Worm (Caenorhabditis elegans) whole organism, mixed stage, embryonic: ENCODE measurements around the gene nex-3.

Experiments used
- ceh-43 ChIP-seq: fragments of 200-800 bp; sonication (Bioruptor generic); optimal IDR thresholded peaks from 2 replicates; lab custom pipeline; 2018; ENCODE audit warnings: mild to moderate bottlenecking, missing genetic modification characterization, moderate library complexity, missing compliant biosample characterization
- elt-1 ChIP-seq: sonication (generic microtip); optimal IDR thresholded peaks from 2 replicates; lab custom pipeline; 2017; ENCODE audit warnings: missing genetic modification characterization, mild to moderate bottlenecking, missing compliant biosample characterization, antibody characterized with exemption, moderate library complexity, borderline replicate concordance; ENCODE audit not compliant: insufficient read depth
- lin-13 ChIP-seq: fragments of 150-350 bp; optimal IDR thresholded peaks from 2 replicates; lab custom pipeline; 2014; ENCODE audit warnings: missing biosample characterization, missing genetic modification characterization
- mab-5 ChIP-seq: fragments of 150-350 bp; optimal IDR thresholded peaks from 2 replicates; lab custom pipeline; 2014; ENCODE audit warnings: missing biosample characterization, missing genetic modification characterization
- mep-1 ChIP-seq: fragments of 150-350 bp; optimal IDR thresholded peaks from 2 replicates; lab custom pipeline; 2017; ENCODE audit warnings: missing biosample characterization, missing genetic modification reagents, missing genetic modification characterization, inconsistent platforms
- nhr-28 ChIP-seq: fragments of 150-350 bp; optimal IDR thresholded peaks from 2 replicates; lab custom pipeline; 2014; ENCODE audit warnings: missing biosample characterization, missing genetic modification characterization
- nhr-76 ChIP-seq: sonication (generic microtip); optimal IDR thresholded peaks from 2 replicates; lab custom pipeline; 2017; ENCODE audit warnings: missing biosample characterization, missing genetic modification characterization
- pha-4 ChIP-seq: fragments of 150-350 bp; optimal IDR thresholded peaks from 2 replicates; lab custom pipeline; 2018; ENCODE audit warnings: missing biosample characterization, missing genetic modification reagents, missing genetic modification characterization
- tbx-8 ChIP-seq: fragments of 200-800 bp; sonication (Bioruptor generic); optimal IDR thresholded peaks from 2 replicates; lab custom pipeline; 2018; ENCODE audit warnings: mild to moderate bottlenecking, missing genetic modification characterization, moderate library complexity, missing compliant biosample characterization
- unc-62 ChIP-seq: fragments of 150-350 bp; optimal IDR thresholded peaks from 2 replicates; lab custom pipeline; 2014; ENCODE audit warnings: missing biosample characterization, missing genetic modification reagents, missing genetic modification characterization
- ztf-11 ChIP-seq: fragments of 150-350 bp; optimal IDR thresholded peaks from 2 replicates; lab custom pipeline; 2014; ENCODE audit warnings: missing biosample characterization, missing genetic modification characterization

DNA sequence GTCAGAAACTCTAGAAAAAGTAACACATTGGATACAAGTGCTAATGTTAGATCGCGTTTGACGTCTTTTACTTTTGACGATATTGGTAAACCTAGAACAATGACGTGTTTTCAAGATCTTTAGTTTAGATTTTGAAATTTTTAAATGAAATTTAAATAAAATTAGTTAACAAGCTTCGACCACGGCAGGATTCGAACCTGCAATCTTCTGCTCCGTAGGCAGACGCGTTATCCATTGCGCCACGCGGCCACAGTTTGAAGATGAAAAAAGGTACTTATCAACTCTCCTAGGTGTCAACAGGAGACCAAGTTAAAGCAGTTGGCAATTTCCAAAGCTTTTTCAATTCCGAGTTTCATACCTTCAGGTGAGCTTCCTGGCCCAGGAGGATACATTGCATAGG, 7.5 kb downstream of the nex-3 start:
- TF ChIP-seq nhr-28 (tag; lab: Kevin White, UChicago) (no peak), ztf-11 (tag; lab: Kevin White, UChicago) (no peak), pha-4 (no peak), mab-5 (tag; lab: Kevin White, UChicago) (no peak), mep-1 (tag; lab: Kevin White, UChicago) (no peak), unc-62 (GFP tag; lab: Kevin White, UChicago) (no peak), tbx-8 (no peak), elt-1 (tag; lab: Kevin White, UChicago) (no peak), lin-13 (tag; lab: Kevin White, UChicago) (no peak), ceh-43 (GFP tag; lab: Kevin White, UChicago) (no peak), nhr-76 (no peak)
